Worm (Caenorhabditis elegans): ENCODE measurements around the gene nhr-235.

ce11 chrII:12657620-12658019 lies 17.1 kb downstream of the nhr-235 start:
- TF ChIP-seq Y48G9A.11 (GFP tag; IDR thresholded peaks at IDR 0.05) (no peak), fos-1 (tag; optimal IDR thresholded peaks at IDR 0.05) (no peak), lin-15B (tag; optimal IDR thresholded peaks at IDR 0.05) (no peak), lin-29 (GFP tag; IDR thresholded peaks at IDR 0.05) (no peak), nhr-28 (tag; optimal IDR thresholded peaks at IDR 0.05) (no peak), ztf-11 (tag; optimal IDR thresholded peaks at IDR 0.05) (no peak), Y105C5A.15 (GFP tag; IDR thresholded peaks at IDR 0.05) (no peak), nhr-48 (tag; optimal IDR thresholded peaks at IDR 0.05) (no peak), skn-1 (tag; optimal IDR thresholded peaks at IDR 0.05) (no peak), snpc-4 (tag; optimal IDR thresholded peaks at IDR 0.05) (no peak), hlh-30 (tag; optimal IDR thresholded peaks at IDR 0.05; ENCODE audit: insufficient read depth) (no peak)

All from whole organism, L4 larva.